Worm (Caenorhabditis elegans) whole organism, L1 larva: ENCODE data around the gene R11G1.11.

Experiments
- F16B12.6 ChIP-seq: fragments of 150-350 bp; optimal IDR thresholded peaks from 2 replicates; lab custom pipeline; 2014; ENCODE audit warnings: missing biosample characterization, missing genetic modification characterization
- Y116A8C.19 ChIP-seq: sonication (generic microtip); optimal IDR thresholded peaks from 2 replicates; lab custom pipeline; 2016; ENCODE audit warnings: missing compliant biosample characterization, missing genetic modification characterization, borderline replicate concordance
- alr-1 ChIP-seq: fragments of 200-800 bp; sonication (Bioruptor generic); optimal IDR thresholded peaks from 2 replicates; lab custom pipeline; 2018; ENCODE audit warnings: borderline replicate concordance, mild to moderate bottlenecking, missing genetic modification characterization, missing compliant biosample characterization
- aly-2 ChIP-seq: fragments of 150-350 bp; optimal IDR thresholded peaks from 2 replicates; lab custom pipeline; 2014; ENCODE audit warnings: missing biosample characterization, missing genetic modification characterization
- ama-1 ChIP-seq: fragments of 150-350 bp; optimal IDR thresholded peaks from 2 replicates; lab custom pipeline; 2014
- ceh-90 ChIP-seq: sonication (generic microtip); optimal IDR thresholded peaks from 2 replicates; lab custom pipeline; 2016; ENCODE audit warnings: missing genetic modification characterization, missing compliant biosample characterization
- ces-1 ChIP-seq: fragments of 150-350 bp; optimal IDR thresholded peaks from 2 replicates; lab custom pipeline; 2014; ENCODE audit warnings: missing biosample characterization, missing genetic modification reagents, missing genetic modification characterization
- dpl-1 ChIP-seq, 3 experiments: fragments of 150-350 bp in 2 of 3; sonication (generic microtip) in 1 of 3; optimal IDR thresholded peaks; 2 replicates each; lab custom pipeline; 2014 to 2017; ENCODE audit warnings: missing biosample characterization in 3 of 3, missing genetic modification characterization in 3 of 3, missing genetic modification reagents in 3 of 3
- dsc-1 ChIP-seq: sonication (generic microtip); optimal IDR thresholded peaks from 2 replicates; lab custom pipeline; 2016; ENCODE audit warnings: mild to moderate bottlenecking, missing genetic modification characterization, missing compliant biosample characterization
- efl-1 ChIP-seq, 4 experiments: fragments of 150-350 bp; optimal IDR thresholded peaks in 3 of 4; peaks in 1 of 4; 1 replicate in 1 of 4; 2 replicates in 3 of 4; lab custom pipeline; 2014; ENCODE audit warnings: missing biosample characterization in 2 of 4, missing genetic modification characterization in 2 of 4, missing genetic modification reagents in 2 of 4
- efl-3 ChIP-seq: fragments of 200-800 bp; sonication (Bioruptor generic); optimal IDR thresholded peaks from 2 replicates; lab custom pipeline; 2018; ENCODE audit warnings: mild to moderate bottlenecking, missing genetic modification characterization, missing compliant biosample characterization
- egl-27 ChIP-seq, 2 experiments: fragments of 150-350 bp in 1 of 2; sonication (generic microtip); optimal IDR thresholded peaks; 3 replicates each; lab custom pipeline; 2017 to 2018; ENCODE audit warnings: missing biosample characterization in 2 of 2, missing genetic modification characterization in 2 of 2, missing genetic modification reagents in 2 of 2
- elt-2 ChIP-seq: sonication (generic microtip); optimal IDR thresholded peaks from 2 replicates; lab custom pipeline; 2016; ENCODE audit warnings: missing genetic modification characterization, mild to moderate bottlenecking, inconsistent platforms, missing compliant biosample characterization, missing genetic modification reagents
- elt-3 ChIP-seq, 6 experiments: fragments of 150-350 bp in 1 of 6; sonication (generic microtip); optimal IDR thresholded peaks; 2 replicates each; lab custom pipeline; 2017 to 2018; ENCODE audit warnings: missing biosample characterization in 6 of 6, missing genetic modification characterization in 6 of 6, inconsistent platforms in 1 of 6
- fos-1 ChIP-seq: fragments of 150-350 bp; optimal IDR thresholded peaks from 2 replicates; lab custom pipeline; 2014; ENCODE audit warnings: missing biosample characterization, missing genetic modification characterization
- grh-1 ChIP-seq: fragments of 200-800 bp; sonication (Bioruptor generic); IDR thresholded peaks from 2 replicates; pipeline ENCODE4 v1.3.6; 2022; ENCODE audit warnings: missing genetic modification reagents, missing genetic modification characterization, missing compliant biosample characterization
- hlh-4 ChIP-seq: sonication (generic microtip); optimal IDR thresholded peaks from 2 replicates; lab custom pipeline; 2016; ENCODE audit warnings: mild to moderate bottlenecking, missing genetic modification characterization, missing compliant biosample characterization
- irx-1 ChIP-seq: sonication (generic microtip); optimal IDR thresholded peaks from 2 replicates; lab custom pipeline; 2016; ENCODE audit warnings: missing genetic modification characterization, missing compliant biosample characterization
- isw-1 ChIP-seq: fragments of 200-800 bp; sonication (Bioruptor generic); IDR thresholded peaks from 2 replicates; pipeline ENCODE4 v1.3.6; 2022; ENCODE audit warnings: missing genetic modification characterization, missing compliant biosample characterization
- lin-13 ChIP-seq: fragments of 150-350 bp; optimal IDR thresholded peaks from 2 replicates; lab custom pipeline; 2014; ENCODE audit warnings: missing biosample characterization, missing genetic modification reagents, missing genetic modification characterization
- lin-14 ChIP-seq: fragments of 200-800 bp; sonication (Bioruptor generic); optimal IDR thresholded peaks from 2 replicates; lab custom pipeline; 2018; ENCODE audit warnings: mild to moderate bottlenecking, missing genetic modification characterization, moderate library complexity, missing compliant biosample characterization
- lin-15B ChIP-seq: fragments of 150-350 bp; sonication (generic microtip); optimal IDR thresholded peaks from 3 replicates; lab custom pipeline; 2014; ENCODE audit warnings: missing biosample characterization, missing genetic modification characterization
- lin-35 ChIP-seq, 2 experiments: fragments of 150-350 bp; optimal IDR thresholded peaks; 2 replicates each; lab custom pipeline; 2014; ENCODE audit warnings: missing biosample characterization in 2 of 2, missing genetic modification characterization in 2 of 2, missing genetic modification reagents in 2 of 2
- lin-39 ChIP-seq: fragments of 150-350 bp; optimal IDR thresholded peaks from 2 replicates; lab custom pipeline; 2014; ENCODE audit warnings: missing biosample characterization, missing genetic modification reagents, missing genetic modification characterization
- lir-3 ChIP-seq: sonication (generic microtip); optimal IDR thresholded peaks from 2 replicates; lab custom pipeline; 2016; ENCODE audit warnings: mild to moderate bottlenecking, missing genetic modification characterization, moderate library complexity, missing compliant biosample characterization; ENCODE audit not compliant: poor library complexity
- lsy-2 ChIP-seq, 2 experiments: fragments of 150-350 bp; optimal IDR thresholded peaks; 2 replicates each; lab custom pipeline; 2014; ENCODE audit warnings: missing biosample characterization in 2 of 2, missing genetic modification characterization in 2 of 2
- mab-9 ChIP-seq: fragments of 200-800 bp; sonication (Bioruptor generic); IDR thresholded peaks from 2 replicates; pipeline ENCODE4 v1.3.6; 2022; ENCODE audit warnings: missing genetic modification reagents, missing genetic modification characterization, missing compliant biosample characterization
- mdl-1 ChIP-seq, 2 experiments: fragments of 150-350 bp; optimal IDR thresholded peaks; 2 replicates each; lab custom pipeline; 2014 to 2017; ENCODE audit warnings: missing biosample characterization in 2 of 2, missing genetic modification characterization in 2 of 2, inconsistent platforms in 1 of 2
- mef-2 ChIP-seq: fragments of 150-350 bp; optimal IDR thresholded peaks from 2 replicates; lab custom pipeline; 2014; ENCODE audit warnings: missing biosample characterization, missing genetic modification characterization
- mep-1 ChIP-seq: fragments of 150-350 bp; optimal IDR thresholded peaks from 2 replicates; lab custom pipeline; 2014; ENCODE audit warnings: missing biosample characterization, missing genetic modification characterization
- nhr-11 ChIP-seq: fragments of 150-350 bp; optimal IDR thresholded peaks from 2 replicates; lab custom pipeline; 2014; ENCODE audit warnings: missing biosample characterization, missing genetic modification characterization
- nhr-20 ChIP-seq: sonication (generic microtip); optimal IDR thresholded peaks from 2 replicates; lab custom pipeline; 2016; ENCODE audit warnings: mild to moderate bottlenecking, missing genetic modification characterization, missing compliant biosample characterization
- nhr-237 ChIP-seq: fragments of 150-350 bp; optimal IDR thresholded peaks from 2 replicates; lab custom pipeline; 2014; ENCODE audit warnings: missing biosample characterization, missing genetic modification characterization
- nhr-28 ChIP-seq: fragments of 150-350 bp; optimal IDR thresholded peaks from 2 replicates; lab custom pipeline; 2014; ENCODE audit warnings: missing biosample characterization, missing genetic modification characterization
- nhr-47 ChIP-seq: sonication (generic microtip); optimal IDR thresholded peaks from 2 replicates; lab custom pipeline; 2016; ENCODE audit warnings: mild to moderate bottlenecking, missing genetic modification characterization, moderate library complexity, missing compliant biosample characterization
- nhr-71 ChIP-seq: sonication (generic microtip); optimal IDR thresholded peaks from 2 replicates; lab custom pipeline; 2016; ENCODE audit warnings: mild to moderate bottlenecking, missing genetic modification characterization, moderate library complexity, missing compliant biosample characterization
- nhr-76 ChIP-seq: sonication (generic microtip); optimal IDR thresholded peaks from 2 replicates; lab custom pipeline; 2017; ENCODE audit warnings: missing biosample characterization, missing genetic modification characterization
- nhr-77 ChIP-seq: fragments of 150-350 bp; optimal IDR thresholded peaks from 2 replicates; lab custom pipeline; 2014; ENCODE audit warnings: missing biosample characterization, missing genetic modification characterization
- pqm-1 ChIP-seq: sonication (generic microtip); optimal IDR thresholded peaks from 3 replicates; lab custom pipeline; 2017; ENCODE audit warnings: missing biosample characterization, missing genetic modification characterization
- rnt-1 ChIP-seq: sonication (generic microtip); optimal IDR thresholded peaks from 2 replicates; lab custom pipeline; 2016; ENCODE audit warnings: mild to moderate bottlenecking, missing genetic modification characterization, moderate library complexity, missing compliant biosample characterization
- snpc-4 ChIP-seq: fragments of 150-350 bp; optimal IDR thresholded peaks from 2 replicates; lab custom pipeline; 2014; ENCODE audit warnings: missing biosample characterization, missing genetic modification characterization
- snu-23 ChIP-seq: sonication (generic microtip); optimal IDR thresholded peaks from 2 replicates; lab custom pipeline; 2016; ENCODE audit warnings: missing genetic modification characterization, missing compliant biosample characterization
- sox-4 ChIP-seq: sonication (generic microtip); optimal IDR thresholded peaks from 2 replicates; lab custom pipeline; 2016; ENCODE audit warnings: missing genetic modification characterization, missing compliant biosample characterization
- swsn-7 ChIP-seq: sonication (generic microtip); optimal IDR thresholded peaks from 2 replicates; lab custom pipeline; 2016; ENCODE audit warnings: missing genetic modification characterization, missing compliant biosample characterization
- tbx-2 ChIP-seq: sonication (generic microtip); optimal IDR thresholded peaks from 2 replicates; lab custom pipeline; 2016; ENCODE audit warnings: missing genetic modification characterization, missing compliant biosample characterization
- tlp-1 ChIP-seq: fragments of 150-350 bp; optimal IDR thresholded peaks from 2 replicates; lab custom pipeline; 2014; ENCODE audit warnings: missing biosample characterization, missing genetic modification characterization
- unc-30 ChIP-seq: sonication (generic microtip); optimal IDR thresholded peaks from 2 replicates; lab custom pipeline; 2017; ENCODE audit warnings: missing biosample characterization, missing genetic modification characterization
- unc-62 ChIP-seq: fragments of 150-350 bp; optimal IDR thresholded peaks from 2 replicates; lab custom pipeline; 2014; ENCODE audit warnings: missing biosample characterization, missing genetic modification reagents, missing genetic modification characterization
- unc-98 ChIP-seq: fragments of 200-800 bp; sonication (Bioruptor generic); IDR thresholded peaks from 2 replicates; pipeline ENCODE4 v1.3.6; 2022; ENCODE audit warnings: missing genetic modification characterization, missing compliant biosample characterization
- vab-15 ChIP-seq: sonication (generic microtip); optimal IDR thresholded peaks from 2 replicates; lab custom pipeline; 2017; ENCODE audit warnings: missing genotype, mild to moderate bottlenecking, missing genetic modification characterization, missing compliant biosample characterization
- zip-4 ChIP-seq: fragments of 200-800 bp; sonication (Bioruptor generic); optimal IDR thresholded peaks from 2 replicates; lab custom pipeline; 2018; ENCODE audit warnings: mild to moderate bottlenecking, missing genetic modification characterization, moderate library complexity, missing compliant biosample characterization
- ztf-4 ChIP-seq: fragments of 150-350 bp; optimal IDR thresholded peaks from 2 replicates; lab custom pipeline; 2014; ENCODE audit warnings: missing biosample characterization, missing genetic modification characterization

R11G1.11 gene

ce11 chrX:3650100-3650809 lies 4.5 kb upstream of the R11G1.11 start, which contains the start of the genes sax-1 and R11G1.2 (continued):
- TF ChIP-seq dsc-1 (tag; lab: Kevin White, UChicago) = peak; percentile 27
- TF ChIP-seq Y116A8C.19 (tag; lab: Kevin White, UChicago) = no peak
- TF ChIP-seq fos-1 (tag; lab: Kevin White, UChicago) = no peak
- peak; percentile 78 for TF ChIP-seq lin-14 (GFP tag; lab: Kevin White, UChicago)
- TF ChIP-seq aly-2 = no peak
- TF ChIP-seq nhr-28 (tag; lab: Kevin White, UChicago) = no peak
- TF ChIP-seq snu-23 = peak; percentile 64
- TF ChIP-seq lsy-2 (tag; optimal IDR thresholded peaks at IDR 0.05; lab: Kevin White, UChicago) = peak; percentile 58 to 59
- TF ChIP-seq lin-39 = peak; percentile 3
- no peak for TF ChIP-seq nhr-77 (tag; lab: Kevin White, UChicago)
- peak; percentile 60 for TF ChIP-seq swsn-7 (tag; lab: Kevin White, UChicago)
- TF ChIP-seq elt-2 (tag; lab: Kevin White, UChicago) = peak; percentile 6
- TF ChIP-seq grh-1 (GFP tag; lab: Robert Waterston, UW) = no peak
- TF ChIP-seq zip-4 (GFP tag; lab: Kevin White, UChicago) = no peak
- TF ChIP-seq lin-13 = peak; percentile 24
- TF ChIP-seq tbx-2 (tag; lab: Kevin White, UChicago) = peak; percentile 49
- TF ChIP-seq rnt-1 (tag; lab: Kevin White, UChicago) = peak; percentile 52
- TF ChIP-seq nhr-20 (tag; lab: Kevin White, UChicago) = peak; percentile 62
- no peak for TF ChIP-seq mab-9
- TF ChIP-seq nhr-237 (tag; lab: Kevin White, UChicago) = no peak
- TF ChIP-seq hlh-4 = no peak
- no peak for TF ChIP-seq ces-1 (GFP tag; lab: Kevin White, UChicago)
- no peak for TF ChIP-seq ceh-90
- peak; percentile 49 to 87 for TF ChIP-seq mdl-1 (tag; optimal IDR thresholded peaks at IDR 0.05; lab: Kevin White, UChicago)
- TF ChIP-seq isw-1 (GFP tag; lab: Robert Waterston, UW) = peak; percentile 5; the same call in 1 of the 2 replicates
- TF ChIP-seq pqm-1 (tag; lab: Kevin White, UChicago) = no peak
- no peak for TF ChIP-seq snpc-4
- TF ChIP-seq lir-3 = no peak
- peak; percentile 80 for TF ChIP-seq mep-1 (tag; lab: Kevin White, UChicago)
- TF ChIP-seq efl-3 = no peak
- TF ChIP-seq irx-1 (tag; lab: Kevin White, UChicago) = peak; percentile 27
- peak; percentile 71 for TF ChIP-seq nhr-71 (tag; lab: Kevin White, UChicago)
- TF ChIP-seq ama-1 (lab: Kevin White, UChicago) = no peak
- peak; percentile 89 for TF ChIP-seq F16B12.6
- TF ChIP-seq dpl-1 (GFP tag; optimal IDR thresholded peaks at IDR 0.05; lab: Kevin White, UChicago) = peak in 2 of 3 experiments; percentile 35 to 43
- no peak for TF ChIP-seq elt-3 (tag; optimal IDR thresholded peaks at IDR 0.05; lab: Kevin White, UChicago)
- no peak for TF ChIP-seq unc-30
- TF ChIP-seq lin-35 (GFP tag; optimal IDR thresholded peaks at IDR 0.05; lab: Kevin White, UChicago) = peak; percentile 36 to 67
- TF ChIP-seq egl-27 (tag; optimal IDR thresholded peaks at IDR 0.05; lab: Kevin White, UChicago) = no peak
- no peak for TF ChIP-seq vab-15 (tag; lab: Kevin White, UChicago)
- TF ChIP-seq lin-15B (tag; lab: Kevin White, UChicago) = no peak
- TF ChIP-seq nhr-76 (tag; lab: Kevin White, UChicago) = no peak
- TF ChIP-seq tlp-1 = no peak
- no peak for TF ChIP-seq unc-62 (GFP tag; lab: Kevin White, UChicago)
- TF ChIP-seq mef-2 (tag; lab: Kevin White, UChicago) = no peak
- no peak for TF ChIP-seq unc-98 (GFP tag; lab: Robert Waterston, UW)
- no peak for TF ChIP-seq sox-4 (tag; lab: Kevin White, UChicago)
- no peak for TF ChIP-seq nhr-11 (tag; lab: Kevin White, UChicago)
- peak; percentile 29 to 45 for TF ChIP-seq efl-1 (optimal IDR thresholded peaks at IDR 0.05; lab: Kevin White, UChicago)
- TF ChIP-seq efl-1 (GFP tag; optimal IDR thresholded peaks at IDR 0.05 in 1 of 2; lab: Kevin White, UChicago) = peak; percentile 20 to 93
- TF ChIP-seq nhr-47 = peak; percentile 67
- TF ChIP-seq alr-1 = no peak
- TF ChIP-seq ztf-4 = no peak
